Worm (Caenorhabditis elegans): ENCODE data around the gene Y55F3BL.6.

ce11 chrIV:778484-778883, 28.4 kb downstream of the Y55F3BL.6 start, which contains the start of gene ugt-52:
- no peak for TF ChIP-seq flt-1 (GFP tag; IDR thresholded peaks at IDR 0.05)
- TF ChIP-seq ztf-29 (GFP tag; IDR thresholded peaks at IDR 0.05), result no peak
- no peak for TF ChIP-seq tab-1 (GFP tag; IDR thresholded peaks at IDR 0.05)
- no peak for TF ChIP-seq klf-2 (GFP tag; conservative IDR thresholded peaks at IDR 0.05)
- no peak for TF ChIP-seq T22C8.4 (GFP tag; IDR thresholded peaks at IDR 0.05)
- TF ChIP-seq ztf-23 (GFP tag; IDR thresholded peaks at IDR 0.05), result no peak
- no peak for TF ChIP-seq cog-1 (tag; optimal IDR thresholded peaks at IDR 0.05)
- no peak for TF ChIP-seq ref-1 (GFP tag; conservative IDR thresholded peaks at IDR 0.05)
- TF ChIP-seq med-1 (GFP tag; optimal IDR thresholded peaks at IDR 0.05; ENCODE audit: insufficient read depth), result no peak

Measured in whole organism, midembryonic.